Worm (Caenorhabditis elegans) whole organism, early embryonic: ENCODE measurements around the gene ZC132.3.

ENCODE experiments used
- B0310.2 ChIP-seq: sonication (generic microtip); optimal IDR thresholded peaks from 2 replicates; lab custom pipeline; 2016; ENCODE audit warnings: mild to moderate bottlenecking, missing genetic modification characterization, missing compliant biosample characterization
- aly-1 ChIP-seq: sonication (generic microtip); optimal IDR thresholded peaks from 2 replicates; lab custom pipeline; 2016; ENCODE audit warnings: missing genetic modification characterization, missing compliant biosample characterization
- ama-1 ChIP-seq: fragments of 150-350 bp; optimal IDR thresholded peaks from 2 replicates; lab custom pipeline; 2014
- ceh-13 ChIP-seq: fragments of 200-800 bp; sonication (Bioruptor generic); optimal IDR thresholded peaks from 2 replicates; lab custom pipeline; 2018; ENCODE audit warnings: mild to moderate bottlenecking, missing genetic modification characterization, missing compliant biosample characterization
- ets-7 ChIP-seq: sonication (generic microtip); optimal IDR thresholded peaks from 2 replicates; lab custom pipeline; 2016; ENCODE audit warnings: missing genotype, missing genetic modification characterization, missing compliant biosample characterization
- flt-1 ChIP-seq: fragments of 200-800 bp; sonication (Bioruptor generic); IDR thresholded peaks from 2 replicates; pipeline ENCODE4 v1.3.6; 2022; ENCODE audit warnings: missing genetic modification characterization, missing compliant biosample characterization
- hmbx-1 ChIP-seq: sonication (generic microtip); optimal IDR thresholded peaks from 2 replicates; lab custom pipeline; 2016; ENCODE audit warnings: mild to moderate bottlenecking, missing genetic modification characterization, missing compliant biosample characterization
- pes-1 ChIP-seq: fragments of 200-800 bp; sonication (Bioruptor generic); IDR thresholded peaks from 2 replicates; pipeline ENCODE4 v1.3.6; 2022; ENCODE audit warnings: missing genetic modification reagents, missing genetic modification characterization, missing compliant biosample characterization
- scrt-1 ChIP-seq: fragments of 200-800 bp; sonication (Bioruptor generic); IDR thresholded peaks from 2 replicates; pipeline ENCODE4 v1.3.6; 2022; ENCODE audit warnings: missing genetic modification characterization, missing compliant biosample characterization
- tbx-37 ChIP-seq: fragments of 200-800 bp; sonication (Bioruptor generic); conservative IDR thresholded peaks from 2 replicates; pipeline ENCODE4 v1.3.6; 2022; ENCODE audit warnings: missing genetic modification reagents, missing genetic modification characterization, missing compliant biosample characterization

DNA sequence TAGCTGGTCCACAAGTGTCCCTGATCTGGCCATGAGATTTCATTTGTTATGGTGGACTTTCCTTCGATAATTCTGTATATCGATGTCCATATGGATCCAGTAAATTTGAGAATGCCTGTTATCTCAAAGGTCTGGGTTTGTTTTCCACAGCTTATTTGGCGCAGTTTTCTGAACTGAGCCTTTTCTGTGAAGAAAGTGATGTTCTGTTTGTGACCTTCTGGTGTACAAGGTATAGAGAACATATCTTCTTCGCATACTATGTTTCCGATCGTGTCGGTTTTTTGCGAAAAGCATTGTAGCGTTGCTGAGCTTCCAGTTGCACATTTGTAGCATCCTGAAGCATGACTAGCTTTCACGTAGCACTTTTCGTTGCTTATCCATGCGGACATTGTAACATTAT lies 3.2 kb upstream of the ZC132.3 start:
- no peak for TF ChIP-seq ama-1 (lab: Kevin White, UChicago)
- no peak for TF ChIP-seq hmbx-1 (tag; lab: Kevin White, UChicago)
- TF ChIP-seq pes-1 (GFP tag; lab: Robert Waterston, UW): no peak
- TF ChIP-seq B0310.2: no peak
- no peak for TF ChIP-seq aly-1 (tag; lab: Kevin White, UChicago)
- TF ChIP-seq ets-7 (tag; lab: Kevin White, UChicago): no peak
- no peak for TF ChIP-seq tbx-37 (GFP tag; lab: Robert Waterston, UW)
- TF ChIP-seq flt-1 (GFP tag; lab: Robert Waterston, UW): no peak
- TF ChIP-seq ceh-13 (GFP tag; lab: Kevin White, UChicago): no peak
- TF ChIP-seq scrt-1 (GFP tag; lab: Robert Waterston, UW): no peak
